Fruit fly (Drosophila melanogaster): ENCODE data around the gene CG11162.

CG11162 gene

DNA sequence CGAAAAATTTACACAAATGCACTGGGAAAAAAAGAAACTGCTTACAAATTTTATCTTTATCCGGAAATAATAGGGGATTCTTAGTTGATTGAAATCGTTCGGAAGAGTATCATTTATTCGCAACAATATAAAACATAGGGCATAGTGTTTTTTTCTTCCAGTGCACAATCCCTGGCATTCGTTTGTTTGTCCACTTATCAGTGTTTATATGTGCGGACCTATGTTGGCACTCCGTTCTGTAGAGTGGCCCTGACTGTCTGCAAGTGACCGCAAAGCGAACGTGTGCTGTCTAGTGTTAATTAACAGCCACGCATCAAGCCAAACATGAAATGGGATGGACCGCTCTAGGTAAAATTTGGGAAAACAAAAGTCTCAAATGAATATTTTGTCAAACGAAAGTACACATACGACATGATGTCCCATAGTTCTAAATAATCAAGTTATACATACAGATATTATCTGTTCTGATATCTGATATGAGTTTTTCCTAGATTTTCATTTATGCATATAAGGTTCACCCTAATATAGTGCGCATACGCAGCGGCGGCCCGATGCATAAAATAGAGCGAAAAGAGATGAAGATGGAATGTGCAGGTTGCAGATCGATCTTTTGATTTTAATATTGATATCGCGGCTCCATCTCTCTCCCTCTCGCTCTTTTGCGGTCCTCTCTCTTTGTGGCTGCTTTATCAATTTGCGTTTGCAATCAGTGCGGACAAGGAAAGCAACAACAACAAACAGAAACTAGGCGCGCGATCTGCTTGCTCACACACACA, 35.4 kb upstream of the CG11162 start (continued):
- peak; percentile 95 for TF ChIP-seq row (GFP tag; IDR thresholded peaks at IDR 0.05)
- peak; percentile 75 for TF ChIP-seq Usf (GFP tag; optimal IDR thresholded peaks at IDR 0.05)
- peak; percentile 74 for TF ChIP-seq Hand (GFP tag; optimal IDR thresholded peaks at IDR 0.05)
- peak; percentile 94 for TF ChIP-seq emc (GFP tag; optimal IDR thresholded peaks at IDR 0.05)
- TF ChIP-seq CG3838 (GFP tag; optimal IDR thresholded peaks at IDR 0.05), result peak; percentile 89
- TF ChIP-seq CG3163 (GFP tag; optimal IDR thresholded peaks at IDR 0.05), result peak; percentile 78
- TF ChIP-seq tin (GFP tag; optimal IDR thresholded peaks at IDR 0.05), result peak; percentile 91
- TF ChIP-seq bbx (GFP tag; IDR thresholded peaks at IDR 0.05; ENCODE audit: partially characterized antibody), result no peak
- TF ChIP-seq Drgx (GFP tag; IDR thresholded peaks at IDR 0.05), result peak; percentile 90
- peak; percentile 93 for TF ChIP-seq E2f1 (GFP tag; IDR thresholded peaks at IDR 0.05)
- TF ChIP-seq CTCF (GFP tag; optimal IDR thresholded peaks at IDR 0.05), result peak; percentile 40
- peak; percentile 77 for TF ChIP-seq MTF-1 (GFP tag; optimal IDR thresholded peaks at IDR 0.05; ENCODE audit: borderline replicate concordance)
- TF ChIP-seq CG8281 (tag; optimal IDR thresholded peaks at IDR 0.05), result peak; percentile 81
- peak; percentile 95 for TF ChIP-seq CG16863 (GFP tag; optimal IDR thresholded peaks at IDR 0.05)
- no peak for TF ChIP-seq D (optimal IDR thresholded peaks at IDR 0.05)
- peak; percentile 89 for TF ChIP-seq D (GFP tag; optimal IDR thresholded peaks at IDR 0.05)
- peak; percentile 68 for TF ChIP-seq CG18011 (GFP tag; optimal IDR thresholded peaks at IDR 0.05)
- TF ChIP-seq ind (GFP tag; optimal IDR thresholded peaks at IDR 0.05), result peak; percentile 94
- no peak for TF ChIP-seq pan (optimal IDR thresholded peaks at IDR 0.05)
- peak in 1 of 2 experiments; percentile 94 for TF ChIP-seq pan (GFP tag; optimal IDR thresholded peaks at IDR 0.05 in 1 of 2, IDR thresholded peaks at IDR 0.05 in 1 of 2)
- TF ChIP-seq CG11504 (tag; optimal IDR thresholded peaks at IDR 0.05), result peak; percentile 94
- no peak for TF ChIP-seq Scr (GFP tag; IDR thresholded peaks at IDR 0.05; ENCODE audit: partially characterized antibody)
- peak; percentile 94 for TF ChIP-seq tx (GFP tag; optimal IDR thresholded peaks at IDR 0.05)
- TF ChIP-seq Meics (GFP tag; optimal IDR thresholded peaks at IDR 0.05), result peak; percentile 94
- peak; percentile 78 for TF ChIP-seq Ravus (GFP tag; IDR thresholded peaks at IDR 0.05)
- TF ChIP-seq CG10274 (GFP tag; optimal IDR thresholded peaks at IDR 0.05), result peak; percentile 83
- no peak for TF ChIP-seq mld (GFP tag; IDR thresholded peaks at IDR 0.05; ENCODE audit: partially characterized antibody)
- TF ChIP-seq dan (GFP tag; IDR thresholded peaks at IDR 0.05), result peak; percentile 69
- peak; percentile 69; the same call in 1 of the 2 replicates for TF ChIP-seq Doc2 (GFP tag; IDR thresholded peaks at IDR 0.05)
- TF ChIP-seq Ets97D (GFP tag; optimal IDR thresholded peaks at IDR 0.05), result peak; percentile 87
- peak; percentile 95 for TF ChIP-seq HLH54F (GFP tag; optimal IDR thresholded peaks at IDR 0.05)
- TF ChIP-seq ac (GFP tag; optimal IDR thresholded peaks at IDR 0.05), result peak; percentile 47
- peak; percentile 90 for TF ChIP-seq CG18476 (GFP tag; optimal IDR thresholded peaks at IDR 0.05)
- peak; percentile 83 for TF ChIP-seq CG1529 (GFP tag; optimal IDR thresholded peaks at IDR 0.05)
- TF ChIP-seq zfh1 (GFP tag; IDR thresholded peaks at IDR 0.05), result peak; percentile 92
- peak; percentile 96 for TF ChIP-seq CG12659 (GFP tag; optimal IDR thresholded peaks at IDR 0.05)
- peak; percentile 87 for TF ChIP-seq D19B (GFP tag; optimal IDR thresholded peaks at IDR 0.05)
- TF ChIP-seq sr (GFP tag; IDR thresholded peaks at IDR 0.05), result peak; percentile 84
- peak; percentile 92 for TF ChIP-seq CG1792 (GFP tag; optimal IDR thresholded peaks at IDR 0.05)
- peak; percentile 90 for TF ChIP-seq vfl (GFP tag; optimal IDR thresholded peaks at IDR 0.05)
- no peak for TF ChIP-seq CG7271 (tag; optimal IDR thresholded peaks at IDR 0.05)
- peak in 1 of 2 experiments; percentile 86 for TF ChIP-seq Eip74EF (GFP tag; optimal IDR thresholded peaks at IDR 0.05)
- peak; percentile 88 for TF ChIP-seq CG31224 (GFP tag; IDR thresholded peaks at IDR 0.05)
- TF ChIP-seq z (GFP tag; IDR thresholded peaks at IDR 0.05), result peak; percentile 61; the same call in 2 of the 3 replicates
- peak; percentile 86 for TF ChIP-seq HmgD (GFP tag; optimal IDR thresholded peaks at IDR 0.05)
- TF ChIP-seq ken (GFP tag; IDR thresholded peaks at IDR 0.05), result peak; percentile 91
- TF ChIP-seq Fer1 (GFP tag; optimal IDR thresholded peaks at IDR 0.05), result peak; percentile 92
- no peak for TF ChIP-seq cg (GFP tag; optimal IDR thresholded peaks at IDR 0.05)
- peak; percentile 93 for TF ChIP-seq Sox100B (GFP tag; optimal IDR thresholded peaks at IDR 0.05)
- peak; percentile 87 for TF ChIP-seq CG31441 (GFP tag; IDR thresholded peaks at IDR 0.05)
